Worm (Caenorhabditis elegans) whole organism, L4/young adult: ENCODE data around the gene C05C9.3.

Source experiments
- W03F9.2 ChIP-seq: fragments of 150-350 bp; optimal IDR thresholded peaks from 2 replicates; lab custom pipeline; 2014; ENCODE audit warnings: missing biosample characterization, missing genetic modification characterization
- dao-5 ChIP-seq: sonication (generic microtip); optimal IDR thresholded peaks from 2 replicates; lab custom pipeline; 2016; ENCODE audit warnings: missing genotype, missing genetic modification characterization, moderate library complexity, missing compliant biosample characterization
- him-1 ChIP-seq: sonication (generic microtip); optimal IDR thresholded peaks from 2 replicates; lab custom pipeline; 2016; ENCODE audit warnings: missing genotype, missing genetic modification reagents, missing genetic modification characterization, missing compliant biosample characterization

C05C9.3 gene

ce11 chrX:11097343-11097742 lies 55.3 kb downstream of the C05C9.3 start:
- TF ChIP-seq dao-5 (tag; lab: Kevin White, UChicago) (no peak), him-1 (tag; lab: Kevin White, UChicago) (no peak), W03F9.2 (no peak)

DNA sequence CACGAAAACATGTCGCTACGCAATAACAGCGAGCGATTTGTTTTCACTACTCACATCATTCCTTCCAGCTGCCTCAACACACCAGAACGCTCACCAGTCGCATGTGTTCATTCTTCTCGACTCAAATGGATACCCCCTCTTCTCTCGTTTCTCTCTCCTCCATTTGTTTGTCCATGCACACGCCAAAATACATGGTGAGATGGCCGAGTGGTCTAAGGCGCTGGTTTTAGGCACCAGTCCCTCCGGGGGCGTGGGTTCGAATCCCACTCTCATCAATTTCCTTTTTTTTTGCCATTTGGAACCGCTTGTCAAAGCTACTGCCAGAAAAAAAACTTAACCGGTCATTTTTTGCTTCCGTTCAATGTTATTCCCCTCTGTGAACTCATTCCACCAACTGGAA lies 57.1 kb downstream of the C05C9.3 start:
- peak; percentile 74 for TF ChIP-seq dao-5 (tag; lab: Kevin White, UChicago)
- peak; percentile 30 for TF ChIP-seq W03F9.2
- peak; percentile 92 for TF ChIP-seq him-1 (tag; lab: Kevin White, UChicago)

- TF ChIP-seq W03F9.2 (peak; percentile 98), dao-5 (tag; lab: Kevin White, UChicago) (peak; percentile 95), him-1 (tag; lab: Kevin White, UChicago) (peak; percentile 100)
These were observed 58.5 kb downstream of the C05C9.3 start for ce11 chrX:11093985-11094593.
